Worm (Caenorhabditis elegans): ENCODE data around the gene rnr-2.

The rnr-2 gene

DNA sequence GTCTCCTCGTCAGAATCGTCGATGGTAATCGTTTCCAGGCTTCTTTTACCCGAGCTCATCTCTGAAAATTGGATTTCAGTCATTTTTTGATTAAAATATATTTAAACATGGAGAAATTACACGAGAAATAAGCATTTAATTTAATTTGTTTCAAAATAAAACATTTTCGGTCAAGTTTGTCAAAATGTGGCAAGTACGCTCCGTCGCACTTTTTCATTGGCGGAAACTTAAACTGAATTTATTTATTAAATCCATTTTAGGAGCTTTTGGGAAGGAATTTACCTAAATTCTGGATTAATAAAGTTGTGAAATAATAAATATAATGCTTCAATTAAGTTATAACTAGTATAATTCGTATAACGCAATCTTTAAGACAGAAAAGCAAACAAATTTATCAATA is 36.8 kb downstream of the rnr-2 start, which contains the start of gene rcq-5 (continued):
- TF ChIP-seq nhr-71 (tag; optimal IDR thresholded peaks at IDR 0.05) (no peak), lsy-2 (tag; optimal IDR thresholded peaks at IDR 0.05) (peak; percentile 43 to 73), sptf-1 (tag; optimal IDR thresholded peaks at IDR 0.05) (no peak), skn-1 (tag; optimal IDR thresholded peaks at IDR 0.05) (peak; percentile 50), pag-3 (tag; optimal IDR thresholded peaks at IDR 0.05; ENCODE audit: borderline replicate concordance, insufficient read depth) (no peak), unc-130 (tag; optimal IDR thresholded peaks at IDR 0.05) (no peak), unc-30 (tag; optimal IDR thresholded peaks at IDR 0.05) (no peak), jun-1 (tag; optimal IDR thresholded peaks at IDR 0.05) (no peak), ceh-88 (GFP tag; IDR thresholded peaks at IDR 0.05) (no peak), tlp-1 (tag; optimal IDR thresholded peaks at IDR 0.05) (no peak), lin-35 (GFP tag; optimal IDR thresholded peaks at IDR 0.05) (peak; percentile 84 to 96), mab-9 (GFP tag; IDR thresholded peaks at IDR 0.05) (no peak), Y116A8C.19 (tag; optimal IDR thresholded peaks at IDR 0.05; ENCODE audit: borderline replicate concordance) (no peak), C16A3.4 (tag; optimal IDR thresholded peaks at IDR 0.05) (peak; percentile 56), sup-37 (GFP tag; optimal IDR thresholded peaks at IDR 0.05) (no peak), ceh-8 (GFP tag; optimal IDR thresholded peaks at IDR 0.05) (no peak), nhr-76 (tag; optimal IDR thresholded peaks at IDR 0.05) (no peak), ceh-63 (GFP tag; optimal IDR thresholded peaks at IDR 0.05) (no peak), alr-1 (tag; optimal IDR thresholded peaks at IDR 0.05; ENCODE audit: borderline replicate concordance) (no peak), aly-2 (tag; optimal IDR thresholded peaks at IDR 0.05) (no peak), elt-2 (tag; optimal IDR thresholded peaks at IDR 0.05) (no peak), unc-98 (GFP tag; IDR thresholded peaks at IDR 0.05) (no peak), F16B12.6 (tag; optimal IDR thresholded peaks at IDR 0.05) (no peak), ztf-11 (tag; optimal IDR thresholded peaks at IDR 0.05) (no peak), fkh-8 (tag; optimal IDR thresholded peaks at IDR 0.05) (no peak), efl-1 (optimal IDR thresholded peaks at IDR 0.05) (peak; percentile 14 to 90), efl-1 (GFP tag; optimal IDR thresholded peaks at IDR 0.05 in 1 of 2) (peak; percentile 89 to 99), grh-1 (GFP tag; IDR thresholded peaks at IDR 0.05) (no peak), mdl-1 (tag; optimal IDR thresholded peaks at IDR 0.05) (no peak), hlh-17 (GFP tag; optimal IDR thresholded peaks at IDR 0.05; ENCODE audit: borderline replicate concordance) (no peak), pqm-1 (tag; optimal IDR thresholded peaks at IDR 0.05) (no peak), unc-86 (tag; optimal IDR thresholded peaks at IDR 0.05) (no peak), nhr-90 (tag; optimal IDR thresholded peaks at IDR 0.05; ENCODE audit: poor library complexity) (no peak), pax-3 (tag; optimal IDR thresholded peaks at IDR 0.05) (no peak), nhr-77 (tag; optimal IDR thresholded peaks at IDR 0.05) (no peak), nhr-84 (tag; optimal IDR thresholded peaks at IDR 0.05) (no peak), ceh-90 (tag; optimal IDR thresholded peaks at IDR 0.05) (no peak), vab-15 (tag; optimal IDR thresholded peaks at IDR 0.05) (no peak), hlh-4 (tag; optimal IDR thresholded peaks at IDR 0.05) (no peak), nhr-12 (tag; optimal IDR thresholded peaks at IDR 0.05) (no peak), lin-13 (GFP tag; optimal IDR thresholded peaks at IDR 0.05) (no peak), elt-3 (tag; optimal IDR thresholded peaks at IDR 0.05) (no peak), tbx-2 (tag; optimal IDR thresholded peaks at IDR 0.05) (no peak), lin-15B (tag; optimal IDR thresholded peaks at IDR 0.05) (peak; percentile 7), fkh-10 (GFP tag; optimal IDR thresholded peaks at IDR 0.05) (no peak), dpl-1 (GFP tag; optimal IDR thresholded peaks at IDR 0.05) (peak; percentile 78 to 90 (median 88)), mef-2 (tag; optimal IDR thresholded peaks at IDR 0.05) (no peak), mep-1 (tag; optimal IDR thresholded peaks at IDR 0.05) (peak; percentile 43)

Measured in whole organism, L1 larva.